Worm (Caenorhabditis elegans) whole organism, early embryonic: Measurements from ENCODE around the gene C29F3.7.

Experiments used
- aly-1 ChIP-seq: sonication (generic microtip); optimal IDR thresholded peaks from 2 replicates; lab custom pipeline; 2016; ENCODE audit warnings: missing genetic modification characterization, missing compliant biosample characterization
- ama-1 ChIP-seq: fragments of 150-350 bp; optimal IDR thresholded peaks from 2 replicates; lab custom pipeline; 2014
- ceh-36 ChIP-seq: sonication (generic microtip); optimal IDR thresholded peaks from 2 replicates; lab custom pipeline; 2016; ENCODE audit warnings: missing genetic modification characterization, inconsistent platforms, missing compliant biosample characterization
- flt-1 ChIP-seq: fragments of 200-800 bp; sonication (Bioruptor generic); IDR thresholded peaks from 2 replicates; pipeline ENCODE4 v1.3.6; 2022; ENCODE audit warnings: missing genetic modification characterization, missing compliant biosample characterization
- hnd-1 ChIP-seq: sonication (generic microtip); optimal IDR thresholded peaks from 2 replicates; lab custom pipeline; 2016; ENCODE audit warnings: missing genetic modification characterization, missing compliant biosample characterization
- pes-1 ChIP-seq: fragments of 200-800 bp; sonication (Bioruptor generic); IDR thresholded peaks from 2 replicates; pipeline ENCODE4 v1.3.6; 2022; ENCODE audit warnings: missing genetic modification reagents, missing genetic modification characterization, missing compliant biosample characterization
- sea-1 ChIP-seq: fragments of 200-800 bp; sonication (Bioruptor generic); conservative IDR thresholded peaks from 2 replicates; pipeline ENCODE4 v1.3.6; 2022; ENCODE audit warnings: missing genetic modification characterization, missing compliant biosample characterization

- TF ChIP-seq sea-1 (GFP tag; lab: Robert Waterston, UW): no peak
- no peak for TF ChIP-seq ceh-36
- no peak for TF ChIP-seq aly-1 (tag; lab: Kevin White, UChicago)
- no peak for TF ChIP-seq hnd-1 (tag; lab: Kevin White, UChicago)
- no peak for TF ChIP-seq flt-1 (GFP tag; lab: Robert Waterston, UW)
- no peak for TF ChIP-seq pes-1
- TF ChIP-seq ama-1 (lab: Kevin White, UChicago): no peak
These were observed 38.7 kb upstream of the C29F3.7 start, which contains the start of the genes srt-22 and nhr-246 for ce11 chrV:15315827-15316527.
